Fruit fly (Drosophila melanogaster): Measurements from ENCODE around the gene SAK.

The SAK gene

DNA sequence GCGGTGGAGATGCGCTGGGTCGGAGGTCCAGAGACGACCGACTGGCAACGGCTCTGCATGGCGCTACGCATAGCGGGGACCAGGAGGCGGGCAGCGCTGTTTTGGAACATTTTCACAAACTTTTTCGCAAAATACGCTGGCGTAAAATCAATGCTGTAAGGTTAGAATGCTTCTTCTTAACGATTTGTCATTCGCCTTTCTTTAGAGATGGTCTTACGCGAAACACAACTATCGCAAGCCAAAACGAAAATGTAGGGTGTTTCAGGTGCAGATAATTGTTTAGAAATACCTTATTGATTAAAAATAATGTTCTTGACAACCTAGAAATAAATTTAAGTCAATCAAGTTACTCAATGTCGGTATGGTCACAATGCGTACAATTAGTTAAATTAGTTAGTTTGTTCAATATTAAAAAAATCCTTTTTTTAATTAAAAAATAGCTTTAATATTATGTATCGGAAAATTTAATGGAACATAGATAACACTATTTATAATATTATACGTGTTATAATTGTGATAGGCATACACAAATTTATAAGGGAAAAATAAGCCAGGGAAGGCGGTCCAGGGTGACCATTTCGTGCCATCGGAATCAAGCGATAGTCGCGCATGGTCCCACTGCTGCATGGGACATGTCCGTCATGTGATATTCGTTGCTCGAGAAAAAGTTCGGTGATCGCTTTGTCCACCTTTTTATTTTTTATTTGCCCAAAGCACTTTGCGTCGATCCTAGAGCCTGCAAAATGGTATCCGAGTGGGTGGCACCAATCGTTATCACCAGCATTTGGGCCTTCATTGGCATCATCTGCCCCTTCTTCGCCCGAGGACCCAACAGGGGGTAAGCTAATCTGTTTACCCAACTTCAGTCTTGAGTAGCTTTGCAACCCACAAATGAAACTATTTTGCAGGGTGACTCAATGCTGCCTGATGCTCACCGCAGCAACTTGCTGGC lies 23.8 kb upstream of the SAK start, which contains the start of the genes COX8 and VhaM9.7-b (continued):
- no peak for TF ChIP-seq CG7987 (GFP tag; optimal IDR thresholded peaks at IDR 0.05)
- TF ChIP-seq CG12769 (tag; optimal IDR thresholded peaks at IDR 0.05): peak; percentile 56
- TF ChIP-seq tap (tag; optimal IDR thresholded peaks at IDR 0.05): no peak
- peak; percentile 42 for TF ChIP-seq CG10462 (GFP tag; optimal IDR thresholded peaks at IDR 0.05)
- TF ChIP-seq CG17829 (tag; optimal IDR thresholded peaks at IDR 0.05): peak; percentile 40
- peak; percentile 52 for TF ChIP-seq shn (GFP tag; optimal IDR thresholded peaks at IDR 0.05)
- TF ChIP-seq CG4424 (GFP tag; optimal IDR thresholded peaks at IDR 0.05): peak; percentile 69
- TF ChIP-seq CG3995 (GFP tag; optimal IDR thresholded peaks at IDR 0.05): peak; percentile 55
- peak; percentile 42 for TF ChIP-seq Elba2 (GFP tag; optimal IDR thresholded peaks at IDR 0.05)
- no peak for TF ChIP-seq Fer3 (tag; optimal IDR thresholded peaks at IDR 0.05)
- TF ChIP-seq CG7271 (tag; optimal IDR thresholded peaks at IDR 0.05): no peak
- TF ChIP-seq HmgD (GFP tag; optimal IDR thresholded peaks at IDR 0.05): peak; percentile 21
- peak; percentile 85 for TF ChIP-seq Med (GFP tag)
- peak; percentile 78 for TF ChIP-seq sug (tag; optimal IDR thresholded peaks at IDR 0.05)
- peak; percentile 58 for TF ChIP-seq CG8944 (GFP tag; optimal IDR thresholded peaks at IDR 0.05)
- TF ChIP-seq Hr3 (GFP tag; optimal IDR thresholded peaks at IDR 0.05): peak; percentile 60
- peak; percentile 42 for TF ChIP-seq CG8290 (GFP tag; optimal IDR thresholded peaks at IDR 0.05)
- peak; percentile 51 to 86 for TF ChIP-seq CG8290 (tag; optimal IDR thresholded peaks at IDR 0.05)
- TF ChIP-seq CG14710 (tag; optimal IDR thresholded peaks at IDR 0.05): peak; percentile 82
- no peak for TF ChIP-seq CG11504 (tag; optimal IDR thresholded peaks at IDR 0.05)
- TF ChIP-seq sens (GFP tag): peak; percentile 63
- peak; percentile 48; the same call in 1 of the 2 replicates for TF ChIP-seq ato (GFP tag; IDR thresholded peaks at IDR 0.05; ENCODE audit: partially characterized antibody)
- peak; percentile 62 for TF ChIP-seq CG18764 (GFP tag; optimal IDR thresholded peaks at IDR 0.05)
- TF ChIP-seq ci (GFP tag; IDR thresholded peaks at IDR 0.05): peak; percentile 63
- peak; percentile 37; the same call in 1 of the 2 replicates for TF ChIP-seq Rx (GFP tag; IDR thresholded peaks at IDR 0.05)
- peak; percentile 11; the same call in 1 of the 2 replicates for TF ChIP-seq aop (GFP tag; IDR thresholded peaks at IDR 0.05)
- TF ChIP-seq CG3847 (GFP tag; IDR thresholded peaks at IDR 0.05): peak; percentile 49; the same call in 1 of the 2 replicates
- TF ChIP-seq Dbx (GFP tag; IDR thresholded peaks at IDR 0.05): 0 out of 3 replicates have a peak, but pooled peaks have one; percentile 48
- peak; percentile 97 for TF ChIP-seq CG17385 (GFP tag; optimal IDR thresholded peaks at IDR 0.05)
- peak; percentile 77 for TF ChIP-seq CG4617 (GFP tag; optimal IDR thresholded peaks at IDR 0.05; ENCODE audit: borderline replicate concordance)
- TF ChIP-seq vvl (GFP tag; IDR thresholded peaks at IDR 0.05): no peak; the same call in 1 of the 2 replicates
- peak; percentile 95 for TF ChIP-seq CG6689 (GFP tag; IDR thresholded peaks at IDR 0.05)
- TF ChIP-seq fd102C (GFP tag; optimal IDR thresholded peaks at IDR 0.05): no peak
- TF ChIP-seq dpn (GFP tag; optimal IDR thresholded peaks at IDR 0.05): peak; percentile 54 to 68
- no peak for TF ChIP-seq yki (optimal IDR thresholded peaks at IDR 0.05)
- peak; percentile 75 for TF ChIP-seq CG30020 (tag; optimal IDR thresholded peaks at IDR 0.05)
- TF ChIP-seq hbn (GFP tag; IDR thresholded peaks at IDR 0.05; ENCODE audit: partially characterized antibody): peak; percentile 53
- TF ChIP-seq CG2116 (GFP tag; optimal IDR thresholded peaks at IDR 0.05): peak; percentile 61
- TF ChIP-seq salm (tag; optimal IDR thresholded peaks at IDR 0.05): no peak
- peak; percentile 40 for TF ChIP-seq CG16863 (GFP tag; optimal IDR thresholded peaks at IDR 0.05)
- peak; percentile 69 for TF ChIP-seq gfzf (GFP tag; optimal IDR thresholded peaks at IDR 0.05)
- TF ChIP-seq NfI (GFP tag; optimal IDR thresholded peaks at IDR 0.05): peak; percentile 65
- TF ChIP-seq usp (GFP tag; optimal IDR thresholded peaks at IDR 0.05): no peak
- 0 out of 3 replicates have a peak, but pooled peaks have one; percentile 15 for TF ChIP-seq croc (GFP tag; conservative IDR thresholded peaks at IDR 0.05)
- TF ChIP-seq CG17361 (GFP tag; IDR thresholded peaks at IDR 0.05): no peak; the same call in none of the 3 replicates
- TF ChIP-seq Gsc (GFP tag; IDR thresholded peaks at IDR 0.05): no peak
- TF ChIP-seq HLH54F (GFP tag; optimal IDR thresholded peaks at IDR 0.05): peak; percentile 72
- peak; percentile 58; the same call in 1 of the 2 replicates for TF ChIP-seq klu (GFP tag; IDR thresholded peaks at IDR 0.05)
- no peak for TF ChIP-seq seq (GFP tag; IDR thresholded peaks at IDR 0.05)

Measured in whole organism, embryonic.